Worm (Caenorhabditis elegans): Measurements from ENCODE around the gene dhrr-1.

dhrr-1 gene

DNA sequence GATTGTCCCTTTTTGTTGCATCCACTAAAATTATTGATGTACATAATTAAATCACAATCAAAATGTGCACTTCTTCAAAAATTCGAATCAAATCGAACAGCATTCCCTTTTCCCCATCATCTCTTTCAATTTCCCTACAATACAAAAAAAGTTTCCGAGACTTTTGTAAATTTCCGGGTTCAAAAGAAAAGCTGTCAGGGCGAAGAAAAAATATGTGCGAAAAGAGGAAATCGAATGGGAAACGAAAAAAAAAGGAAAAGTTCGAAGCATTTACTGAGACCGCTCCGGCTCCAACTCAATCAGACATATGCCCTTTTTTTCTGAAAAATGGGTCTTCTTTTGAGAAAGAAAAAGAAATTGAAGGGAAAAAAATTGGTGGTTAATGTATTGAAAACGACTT lies 4.7 kb downstream of the dhrr-1 start:
- TF ChIP-seq hmbx-1 (tag; optimal IDR thresholded peaks at IDR 0.05), result no peak
- TF ChIP-seq scrt-1 (GFP tag; IDR thresholded peaks at IDR 0.05), result no peak
- no peak for TF ChIP-seq ets-7 (tag; optimal IDR thresholded peaks at IDR 0.05)

DNA sequence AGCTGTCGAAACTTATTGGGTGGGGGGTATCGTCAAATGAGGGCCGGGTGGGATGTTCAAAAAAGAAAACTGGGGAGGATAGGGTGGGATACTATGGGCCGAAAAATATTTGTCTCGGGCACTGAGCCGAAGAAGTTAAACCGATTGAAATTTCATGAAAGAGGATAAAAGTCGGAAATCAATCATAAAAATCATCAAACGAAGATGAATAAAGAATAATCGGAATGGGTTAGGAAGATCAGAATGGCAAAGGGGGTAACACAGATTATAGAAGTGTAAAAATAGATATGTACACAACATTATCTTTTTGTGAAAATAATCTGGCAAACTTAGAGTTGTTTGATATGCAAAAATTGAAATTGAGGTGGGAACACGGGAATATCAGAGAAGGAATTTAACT lies 11.1 kb downstream of the dhrr-1 start:
- TF ChIP-seq F13C5.2 (tag; optimal IDR thresholded peaks at IDR 0.05), result no peak
- no peak for TF ChIP-seq pes-1 (GFP tag; IDR thresholded peaks at IDR 0.05)
- no peak for TF ChIP-seq scrt-1 (GFP tag; IDR thresholded peaks at IDR 0.05)

DNA sequence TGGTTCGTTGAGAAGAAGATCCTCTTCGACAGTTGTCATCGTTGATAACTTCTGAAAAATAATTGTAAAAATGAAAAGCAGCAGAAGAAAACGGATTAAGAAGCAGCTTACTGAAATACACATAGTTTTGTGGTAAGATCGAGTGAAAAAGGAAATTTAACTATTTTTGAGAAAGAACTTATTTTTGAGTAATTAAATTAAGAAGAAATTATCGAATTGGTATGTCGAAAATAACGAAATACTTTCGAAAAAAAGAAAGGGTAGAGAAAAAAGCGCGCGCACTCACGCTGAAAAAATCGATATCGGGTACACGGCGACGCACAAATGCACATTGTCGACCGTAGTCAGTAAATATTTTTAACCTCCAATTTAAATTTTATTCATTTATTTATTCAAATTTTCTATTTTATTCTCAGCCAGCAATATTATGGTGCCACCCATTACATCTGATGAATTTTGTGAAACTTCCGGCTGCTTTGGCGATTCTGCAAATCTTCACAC lies 11.7 kb downstream of the dhrr-1 start, which contains the start of the genes ZK643.5 and ZK643.2:
TSS of gene ZK643.5 (minus strand) at position 51 of the 501 bp plus-strand sequence.
TSS of gene ZK643.2 (plus strand) at position 395 of the 501 bp plus-strand sequence.
- TF ChIP-seq aly-1 (tag; optimal IDR thresholded peaks at IDR 0.05), result no peak

DNA sequence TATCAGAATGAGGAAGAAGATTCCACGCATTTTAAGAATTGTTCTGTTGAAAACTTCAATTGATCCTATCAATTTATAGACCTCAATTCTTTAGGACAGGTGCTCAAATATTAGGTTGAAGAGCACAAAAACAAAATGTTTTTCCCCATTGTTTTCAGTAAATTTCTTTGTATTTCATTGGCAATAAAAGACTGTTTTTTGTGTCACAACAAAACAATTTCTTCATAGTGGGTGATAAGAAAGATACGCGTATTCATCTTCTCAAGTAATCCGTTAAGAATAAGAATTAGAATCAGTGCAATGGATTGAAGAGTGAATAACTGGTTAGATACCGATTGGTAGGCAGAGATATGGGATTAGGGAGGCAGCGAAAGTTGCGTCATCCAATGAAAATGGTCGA lies 16.2 kb downstream of the dhrr-1 start, which contains the start of gene ZK643.6:
TSS of gene ZK643.6 (minus strand) at position 101 of the 400 bp plus-strand sequence.
- TF ChIP-seq sea-1 (GFP tag; conservative IDR thresholded peaks at IDR 0.05) (no peak), B0310.2 (tag; optimal IDR thresholded peaks at IDR 0.05) (no peak), ceh-13 (GFP tag; optimal IDR thresholded peaks at IDR 0.05) (no peak)

DNA sequence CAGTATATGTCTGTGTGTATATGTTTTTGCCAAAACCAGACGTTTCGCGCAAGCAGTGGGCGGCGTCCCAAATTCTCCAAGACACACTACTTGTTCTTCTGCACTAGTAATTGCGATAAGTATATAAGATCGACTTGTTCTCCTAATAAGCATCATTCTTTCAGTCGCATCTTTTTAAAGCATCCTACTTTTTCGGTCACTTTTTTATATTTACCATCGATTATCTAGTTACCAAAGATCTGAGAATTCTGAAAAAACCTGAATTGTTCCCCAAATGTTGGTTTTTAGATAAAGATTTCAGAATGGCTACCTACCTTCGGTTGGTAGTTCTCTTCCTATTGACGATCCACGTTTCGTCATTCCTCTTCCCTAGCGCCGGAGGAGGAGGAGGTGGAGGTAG lies 17.5 kb downstream of the dhrr-1 start, which contains the start of gene grl-25:
TSS of gene grl-25 (plus strand) at position 301 of the 400 bp plus-strand sequence.
- TF ChIP-seq aly-1 (tag; optimal IDR thresholded peaks at IDR 0.05), result no peak
- TF ChIP-seq sea-1 (GFP tag; conservative IDR thresholded peaks at IDR 0.05), result no peak
- TF ChIP-seq F13C5.2 (tag; optimal IDR thresholded peaks at IDR 0.05), result no peak
- TF ChIP-seq scrt-1 (GFP tag; IDR thresholded peaks at IDR 0.05), result no peak
- no peak for TF ChIP-seq B0310.2 (tag; optimal IDR thresholded peaks at IDR 0.05)
- no peak for TF ChIP-seq ama-1 (optimal IDR thresholded peaks at IDR 0.05)
- TF ChIP-seq hnd-1 (tag; optimal IDR thresholded peaks at IDR 0.05), result no peak
- TF ChIP-seq ets-7 (tag; optimal IDR thresholded peaks at IDR 0.05), result no peak
- TF ChIP-seq ceh-13 (GFP tag; optimal IDR thresholded peaks at IDR 0.05), result no peak
- no peak for TF ChIP-seq ceh-36 (tag; optimal IDR thresholded peaks at IDR 0.05)
- TF ChIP-seq hmbx-1 (tag; optimal IDR thresholded peaks at IDR 0.05), result no peak
- no peak for TF ChIP-seq flt-1 (GFP tag; IDR thresholded peaks at IDR 0.05)
- TF ChIP-seq tbx-11 (GFP tag; IDR thresholded peaks at IDR 0.05), result no peak
- no peak for TF ChIP-seq tra-4 (tag; optimal IDR thresholded peaks at IDR 0.05)

DNA sequence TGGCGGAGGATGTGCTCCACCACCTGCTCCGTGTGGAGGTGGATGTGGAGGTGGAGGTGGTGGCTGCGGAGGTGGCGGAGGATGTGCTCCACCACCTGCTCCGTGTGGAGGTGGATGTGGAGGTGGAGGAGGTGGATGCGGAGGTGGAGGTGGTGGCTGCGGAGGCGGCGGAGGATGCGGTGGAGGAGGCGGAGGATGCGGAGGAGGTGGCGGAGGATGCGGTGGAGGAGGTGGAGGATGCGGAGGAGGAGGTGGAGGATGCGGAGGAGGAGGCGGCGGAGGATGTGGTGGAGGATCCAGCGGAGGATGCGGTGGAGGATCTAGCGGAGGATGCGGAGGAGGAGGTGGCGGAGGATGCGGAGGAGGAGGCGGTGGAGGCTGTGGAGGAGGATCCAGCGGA lies 18.0 kb downstream of the dhrr-1 start:
- no peak for TF ChIP-seq scrt-1 (GFP tag; IDR thresholded peaks at IDR 0.05)
- TF ChIP-seq hmbx-1 (tag; optimal IDR thresholded peaks at IDR 0.05), result no peak
- TF ChIP-seq flt-1 (GFP tag; IDR thresholded peaks at IDR 0.05), result no peak
- TF ChIP-seq ets-7 (tag; optimal IDR thresholded peaks at IDR 0.05), result no peak
- TF ChIP-seq hmg-4 (GFP tag; optimal IDR thresholded peaks at IDR 0.05), result no peak
- no peak for TF ChIP-seq hnd-1 (tag; optimal IDR thresholded peaks at IDR 0.05)
- TF ChIP-seq F13C5.2 (tag; optimal IDR thresholded peaks at IDR 0.05), result no peak
- TF ChIP-seq aly-1 (tag; optimal IDR thresholded peaks at IDR 0.05), result no peak
- TF ChIP-seq tbx-11 (GFP tag; IDR thresholded peaks at IDR 0.05), result no peak
- no peak for TF ChIP-seq sea-1 (GFP tag; conservative IDR thresholded peaks at IDR 0.05)

DNA sequence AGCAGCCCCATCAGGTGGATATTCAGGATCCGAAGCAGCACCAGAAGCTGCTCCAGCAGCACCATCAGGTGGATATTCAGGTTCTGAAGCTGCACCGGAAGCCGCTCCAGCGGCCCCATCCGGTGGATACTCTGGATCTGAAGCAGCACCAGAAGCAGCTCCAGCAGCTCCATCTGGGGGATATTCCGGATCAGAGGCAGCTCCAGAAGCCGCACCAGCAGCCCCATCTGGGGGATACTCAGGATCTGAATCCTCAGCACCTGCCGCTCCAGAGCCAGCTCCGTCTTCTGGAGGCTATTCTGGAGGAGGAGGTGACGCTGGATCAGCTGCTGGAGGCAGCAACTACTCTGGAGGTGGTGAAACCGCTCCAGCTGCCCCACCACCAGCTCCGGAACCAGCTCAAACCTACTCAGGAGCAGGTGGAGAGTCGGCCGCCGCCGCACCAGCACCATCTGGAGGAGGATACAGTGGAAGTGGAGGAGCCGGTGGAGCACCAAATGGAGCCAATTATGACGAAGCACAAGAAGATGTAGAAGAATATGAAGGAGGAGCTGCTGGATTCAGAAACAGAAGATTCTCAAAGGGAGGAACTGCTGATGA lies 20.3 kb downstream of the dhrr-1 start:
- no peak for TF ChIP-seq F13C5.2 (tag; optimal IDR thresholded peaks at IDR 0.05)
- peak; percentile 16 for TF ChIP-seq aly-1 (tag; optimal IDR thresholded peaks at IDR 0.05)

DNA sequence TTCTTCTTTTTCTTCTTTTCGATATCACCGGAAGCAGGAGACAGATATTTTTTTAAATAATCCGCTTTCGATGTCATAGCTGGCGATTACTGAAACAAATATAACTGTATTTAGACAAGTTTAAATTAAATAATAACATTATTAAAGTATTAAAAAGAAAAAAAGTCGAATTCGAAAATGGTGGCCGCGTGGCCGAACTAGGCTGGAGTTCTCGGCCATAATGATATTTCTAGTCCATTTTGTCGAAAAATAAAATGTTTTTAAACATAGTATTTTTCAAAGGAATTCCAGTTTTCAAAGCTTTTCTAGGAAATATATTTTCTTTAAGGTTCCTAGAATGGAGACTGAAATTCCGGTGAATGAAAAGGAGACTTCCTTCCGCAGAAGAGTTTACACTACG lies 23.2 kb downstream of the dhrr-1 start, which contains the start of the genes bud-13 and rpap-2:
TSS of gene bud-13 (minus strand) at position 89 of the 400 bp plus-strand sequence.
TSS of gene rpap-2 (plus strand) at position 329 of the 400 bp plus-strand sequence.
- no peak for TF ChIP-seq ets-7 (tag; optimal IDR thresholded peaks at IDR 0.05)
- peak; percentile 53; the same call in 1 of the 2 replicates for TF ChIP-seq tbx-37 (GFP tag; conservative IDR thresholded peaks at IDR 0.05)
- no peak for TF ChIP-seq tbx-11 (GFP tag; IDR thresholded peaks at IDR 0.05)

DNA sequence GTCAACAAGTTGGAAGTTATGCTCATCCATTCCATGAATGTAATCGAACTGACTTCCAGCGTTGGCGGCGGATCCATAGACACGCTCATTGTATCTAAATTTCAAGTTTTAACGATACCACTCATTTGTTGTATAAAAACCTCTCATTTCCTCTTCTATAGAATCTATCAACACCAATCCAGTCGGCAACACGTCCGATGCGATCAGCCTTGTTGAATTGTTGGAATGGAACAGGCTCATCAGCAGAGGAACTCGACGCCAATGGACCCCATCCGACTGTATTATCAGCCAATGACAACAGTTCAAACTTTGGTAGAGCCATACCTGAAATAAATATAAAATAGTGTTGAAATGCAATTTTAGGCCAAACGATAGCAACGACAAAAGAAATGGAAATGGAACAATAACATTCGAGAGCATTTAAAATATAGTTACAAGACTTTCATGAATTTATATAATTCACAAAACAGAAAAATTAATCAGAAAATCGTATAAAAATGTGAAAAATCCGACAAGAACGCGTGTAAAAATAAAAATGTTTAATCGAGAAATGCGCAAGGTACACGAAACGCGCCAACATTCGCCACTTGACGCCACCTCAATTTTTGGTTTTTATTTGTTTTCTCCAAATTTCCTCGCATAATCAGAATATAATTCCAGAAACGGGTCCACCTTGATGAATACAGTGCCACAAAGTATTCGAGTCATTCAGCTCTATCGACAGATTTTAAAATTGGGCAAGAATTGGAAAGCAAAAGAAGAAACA lies 27.0 kb downstream of the dhrr-1 start, which contains the start of the genes eif-3.D and R08D7.4:
TSS of gene eif-3.D (minus strand) at position 324 of the 766 bp plus-strand sequence.
TSS of gene R08D7.4 (plus strand) at position 638 of the 766 bp plus-strand sequence.
- peak; percentile 61 for TF ChIP-seq tbx-37 (GFP tag; conservative IDR thresholded peaks at IDR 0.05)
- peak; percentile 84 for TF ChIP-seq F13C5.2 (tag; optimal IDR thresholded peaks at IDR 0.05)
- TF ChIP-seq sea-1 (GFP tag; conservative IDR thresholded peaks at IDR 0.05), result no peak
- TF ChIP-seq ama-1 (optimal IDR thresholded peaks at IDR 0.05), result no peak
- TF ChIP-seq tbx-11 (GFP tag; IDR thresholded peaks at IDR 0.05), result no peak
- peak; percentile 17 for TF ChIP-seq ceh-36 (tag; optimal IDR thresholded peaks at IDR 0.05)
- TF ChIP-seq scrt-1 (GFP tag; IDR thresholded peaks at IDR 0.05), result no peak
- TF ChIP-seq pes-1 (GFP tag; IDR thresholded peaks at IDR 0.05), result peak; percentile 70
- peak; percentile 17 for TF ChIP-seq hnd-1 (tag; optimal IDR thresholded peaks at IDR 0.05)
- TF ChIP-seq flt-1 (GFP tag; IDR thresholded peaks at IDR 0.05), result 0 out of 2 replicates have a peak, but pooled peaks have one; percentile 31
- peak; percentile 13 for TF ChIP-seq ets-7 (tag; optimal IDR thresholded peaks at IDR 0.05)
- TF ChIP-seq aly-1 (tag; optimal IDR thresholded peaks at IDR 0.05), result no peak

All from whole organism, early embryonic.